Worm (Caenorhabditis elegans) whole organism, early embryonic: ENCODE results near the gene str-264.

Source experiments
- F13C5.2 ChIP-seq: sonication (generic microtip); optimal IDR thresholded peaks from 2 replicates; lab custom pipeline; 2017; ENCODE audit warnings: mild to moderate bottlenecking, missing genetic modification characterization, inconsistent platforms, missing compliant biosample characterization
- ama-1 ChIP-seq: fragments of 150-350 bp; optimal IDR thresholded peaks from 2 replicates; lab custom pipeline; 2014
- ceh-13 ChIP-seq: fragments of 200-800 bp; sonication (Bioruptor generic); optimal IDR thresholded peaks from 2 replicates; lab custom pipeline; 2018; ENCODE audit warnings: mild to moderate bottlenecking, missing genetic modification characterization, missing compliant biosample characterization
- ceh-36 ChIP-seq: sonication (generic microtip); optimal IDR thresholded peaks from 2 replicates; lab custom pipeline; 2016; ENCODE audit warnings: missing genetic modification characterization, inconsistent platforms, missing compliant biosample characterization
- flt-1 ChIP-seq: fragments of 200-800 bp; sonication (Bioruptor generic); IDR thresholded peaks from 2 replicates; pipeline ENCODE4 v1.3.6; 2022; ENCODE audit warnings: missing genetic modification characterization, missing compliant biosample characterization
- hmg-4 ChIP-seq: fragments of 200-800 bp; sonication (Bioruptor generic); optimal IDR thresholded peaks from 2 replicates; lab custom pipeline; 2018; ENCODE audit warnings: mild to moderate bottlenecking, missing genetic modification characterization, missing compliant biosample characterization
- hnd-1 ChIP-seq: sonication (generic microtip); optimal IDR thresholded peaks from 2 replicates; lab custom pipeline; 2016; ENCODE audit warnings: missing genetic modification characterization, missing compliant biosample characterization
- sea-1 ChIP-seq: fragments of 200-800 bp; sonication (Bioruptor generic); conservative IDR thresholded peaks from 2 replicates; pipeline ENCODE4 v1.3.6; 2022; ENCODE audit warnings: missing genetic modification characterization, missing compliant biosample characterization
- tbx-11 ChIP-seq: fragments of 200-800 bp; sonication (Bioruptor generic); IDR thresholded peaks from 2 replicates; pipeline ENCODE4 v1.3.6; 2022; ENCODE audit warnings: missing genetic modification characterization, missing compliant biosample characterization

- TF ChIP-seq hnd-1 (no peak), hmg-4 (GFP tag; lab: Kevin White, UChicago) (no peak), sea-1 (GFP tag; lab: Robert Waterston, UW) (peak; percentile 81), ama-1 (lab: Kevin White, UChicago) (no peak), F13C5.2 (tag; lab: Kevin White, UChicago) (peak; percentile 44), ceh-13 (GFP tag; lab: Kevin White, UChicago) (peak; percentile 40), ceh-36 (tag; lab: Kevin White, UChicago) (peak; percentile 45), flt-1 (peak; percentile 78), tbx-11 (GFP tag; lab: Robert Waterston, UW) (peak; percentile 74; the same call in 1 of the 2 replicates)
Measured at ce11 chrV:15505068-15505467, 12.7 kb upstream of the str-264 start.
